Fruit fly (Drosophila melanogaster): ENCODE results near the gene CG32483.

DNA sequence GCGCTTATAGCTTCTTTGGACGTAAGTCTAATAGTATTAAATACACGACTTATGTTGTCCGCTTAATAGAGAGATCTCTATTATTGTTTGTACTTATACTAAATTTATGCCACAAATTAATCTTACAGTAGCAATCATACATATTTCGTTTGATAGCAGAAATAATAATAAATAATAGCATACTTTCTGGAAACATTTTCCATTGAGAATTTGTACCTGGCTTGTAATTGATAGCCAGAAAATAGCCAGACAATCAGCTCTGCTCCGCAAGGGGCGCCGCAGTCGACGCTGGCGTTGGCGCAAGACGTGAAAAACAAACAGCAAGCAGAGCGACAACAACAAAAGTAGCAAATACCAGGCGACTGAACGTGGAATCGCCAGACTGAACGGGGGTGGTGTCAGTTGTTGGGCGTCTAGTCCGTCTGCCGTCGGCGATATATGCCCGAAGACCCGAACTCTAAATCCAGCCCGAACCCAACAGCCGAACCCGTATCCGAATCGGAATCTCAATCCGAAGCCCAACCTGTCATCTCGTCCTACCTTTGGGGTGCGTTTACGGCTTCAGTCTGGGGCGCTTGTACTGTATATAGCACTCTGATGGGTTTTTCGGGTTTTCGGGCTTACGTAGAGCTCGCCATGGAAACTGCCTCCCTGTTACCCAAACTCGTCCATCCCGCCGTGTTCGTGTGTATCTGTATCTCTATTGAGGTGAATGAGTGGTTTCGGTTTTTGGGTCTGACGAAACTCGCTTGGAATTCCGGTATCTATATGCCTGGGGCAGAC lies 9.7 kb upstream of the CG32483 start:
- TF ChIP-seq pan (optimal IDR thresholded peaks at IDR 0.05) (no peak), CG8478 (optimal IDR thresholded peaks at IDR 0.05) (no peak)
